Fruit fly (Drosophila melanogaster): ENCODE data around the gene CG33290.

Gene CG33290

DNA sequence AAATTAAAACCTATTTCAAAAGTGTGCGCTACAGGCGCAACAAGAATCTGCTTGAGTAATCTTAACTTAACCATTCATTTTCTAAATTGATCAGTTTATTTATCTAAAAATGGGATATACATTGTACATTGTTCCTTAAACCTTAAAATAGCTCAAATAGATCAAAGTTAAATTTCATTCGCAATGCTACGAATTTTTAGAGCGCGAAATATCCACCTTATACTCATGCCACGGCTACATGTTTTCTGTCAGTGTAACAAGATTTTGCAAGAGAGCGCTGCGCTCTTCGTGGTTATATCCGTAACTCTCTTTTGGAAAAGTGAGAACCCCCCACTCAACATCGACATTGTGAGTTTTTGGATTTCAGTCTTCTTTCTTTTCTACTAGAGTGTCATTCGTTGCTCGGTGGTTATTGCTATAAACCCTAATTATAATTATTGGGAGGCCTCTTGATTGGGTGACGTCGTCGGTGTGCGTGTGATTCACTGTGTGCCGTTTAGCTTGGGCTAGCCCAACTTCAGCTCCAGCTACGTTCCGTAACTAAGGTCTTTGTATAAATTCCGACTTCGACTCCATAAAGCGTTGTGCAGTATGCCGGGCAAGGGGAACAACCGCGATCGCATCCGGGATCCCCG, 32.6 kb upstream of the CG33290 start (continued):
- TF ChIP-seq repo (GFP tag; optimal IDR thresholded peaks at IDR 0.05) (peak; percentile 32), CG4617 (GFP tag; optimal IDR thresholded peaks at IDR 0.05; ENCODE audit: borderline replicate concordance) (no peak), Fer3 (tag; optimal IDR thresholded peaks at IDR 0.05) (peak; percentile 9), sisA (GFP tag; IDR thresholded peaks at IDR 0.05) (no peak), slbo (GFP tag; IDR thresholded peaks at IDR 0.05) (peak; percentile 57), Vsx1 (GFP tag; optimal IDR thresholded peaks at IDR 0.05) (no peak), CG2889 (GFP tag; IDR thresholded peaks at IDR 0.05) (0 out of 3 replicates have a peak, but pooled peaks have one; percentile 26), dmrt11E (tag; optimal IDR thresholded peaks at IDR 0.05) (peak; percentile 38), br (optimal IDR thresholded peaks at IDR 0.05) (no peak), Awh (GFP tag; IDR thresholded peaks at IDR 0.05) (peak; percentile 44; the same call in 1 of the 2 replicates), tio (GFP tag; optimal IDR thresholded peaks at IDR 0.05) (peak; percentile 33), CG12391 (tag; optimal IDR thresholded peaks at IDR 0.05) (peak; percentile 53), Atf-2 (GFP tag; optimal IDR thresholded peaks at IDR 0.05) (peak; percentile 5), NC2β (GFP tag; optimal IDR thresholded peaks at IDR 0.05) (peak; percentile 6), Myb (GFP tag; optimal IDR thresholded peaks at IDR 0.05) (no peak), Ptx1 (GFP tag; IDR thresholded peaks at IDR 0.05) (peak; percentile 28; the same call in 1 of the 2 replicates), Gug (GFP tag; IDR thresholded peaks at IDR 0.05) (peak; percentile 41; the same call in 1 of the 4 replicates), CG34376 (GFP tag; optimal IDR thresholded peaks at IDR 0.05) (peak; percentile 16), CoRest (tag; optimal IDR thresholded peaks at IDR 0.05) (peak; percentile 33), ash1 (GFP tag; optimal IDR thresholded peaks at IDR 0.05) (no peak), sob (GFP tag; IDR thresholded peaks at IDR 0.05) (peak; percentile 25; the same call in 1 of the 2 replicates), Poxn (GFP tag; IDR thresholded peaks at IDR 0.05) (no peak), nom (GFP tag; optimal IDR thresholded peaks at IDR 0.05) (peak; percentile 23), CG17385 (GFP tag; optimal IDR thresholded peaks at IDR 0.05) (peak; percentile 31), Fer1 (GFP tag; optimal IDR thresholded peaks at IDR 0.05) (peak; percentile 39), ATbp (GFP tag; optimal IDR thresholded peaks at IDR 0.05) (peak; percentile 25), CG7786 (GFP tag; optimal IDR thresholded peaks at IDR 0.05) (no peak), CG32532 (GFP tag; IDR thresholded peaks at IDR 0.05) (0 out of 2 replicates have a peak, but pooled peaks have one; percentile 23), dmrt99B (tag; optimal IDR thresholded peaks at IDR 0.05) (peak; percentile 50), mam (GFP tag; optimal IDR thresholded peaks at IDR 0.05) (peak; percentile 54), CG2678 (tag; optimal IDR thresholded peaks at IDR 0.05) (peak; percentile 50), btn (GFP tag; optimal IDR thresholded peaks at IDR 0.05) (peak; percentile 23), CG12659 (GFP tag; optimal IDR thresholded peaks at IDR 0.05) (peak; percentile 31), zfh1 (GFP tag; IDR thresholded peaks at IDR 0.05) (0 out of 3 replicates have a peak, but pooled peaks have one; percentile 34), CG10979 (tag; optimal IDR thresholded peaks at IDR 0.05) (peak; percentile 41), Xrp1 (GFP tag; IDR thresholded peaks at IDR 0.05) (peak; percentile 57; the same call in 1 of the 2 replicates), Hmr (GFP tag; optimal IDR thresholded peaks at IDR 0.05) (peak; percentile 48), crc (GFP tag; optimal IDR thresholded peaks at IDR 0.05) (no peak), CG18599 (GFP tag; optimal IDR thresholded peaks at IDR 0.05) (peak; percentile 35), CG15601 (tag; optimal IDR thresholded peaks at IDR 0.05) (no peak), lab (GFP tag; optimal IDR thresholded peaks at IDR 0.05) (peak; percentile 67), Jarid2 (GFP tag; optimal IDR thresholded peaks at IDR 0.05) (peak; percentile 36), CG7839 (tag; optimal IDR thresholded peaks at IDR 0.05) (peak; percentile 35), CG17359 (tag; optimal IDR thresholded peaks at IDR 0.05) (peak; percentile 38), CG10366 (GFP tag; IDR thresholded peaks at IDR 0.05) (0 out of 2 replicates have a peak, but pooled peaks have one; percentile 12), CG8478 (optimal IDR thresholded peaks at IDR 0.05) (no peak), cas (GFP tag; IDR thresholded peaks at IDR 0.05) (no peak), crol (GFP tag; IDR thresholded peaks at IDR 0.05) (no peak), CG6813 (GFP tag; optimal IDR thresholded peaks at IDR 0.05) (no peak)

Data from whole organism, embryonic.